Fruit fly (Drosophila melanogaster) whole organism, prepupa: ENCODE results near the gene CG32806.
A peak's percentile ranks its signal among the peaks of the same experiment; 100 is the strongest.

Source experiments
- Blimp-1 ChIP-seq: fragments of 200-800 bp; sonication (Bioruptor generic); optimal IDR thresholded peaks from 3 replicates; lab custom pipeline; 2017; ENCODE audit warnings: missing biosample characterization, missing genetic modification characterization, mild to moderate bottlenecking, moderate library complexity, missing genetic modification reagents
- CG10631 ChIP-seq: fragments of 200-800 bp; sonication (Bioruptor generic); optimal IDR thresholded peaks from 2 replicates; lab custom pipeline; 2016; ENCODE audit warnings: missing biosample characterization, missing genetic modification characterization
- CG16779 ChIP-seq: fragments of 200-800 bp; sonication (Bioruptor generic); optimal IDR thresholded peaks from 3 replicates; lab custom pipeline; 2017; ENCODE audit warnings: missing biosample characterization, mild to moderate bottlenecking, missing genetic modification characterization
- CG31627 ChIP-seq: fragments of 200-800 bp; sonication (Bioruptor generic); optimal IDR thresholded peaks from 3 replicates; lab custom pipeline; 2016; ENCODE audit warnings: missing biosample characterization, missing genetic modification characterization
- CG7368 ChIP-seq: fragments of 200-800 bp; sonication (Bioruptor generic); optimal IDR thresholded peaks from 3 replicates; lab custom pipeline; 2016; ENCODE audit warnings: missing biosample characterization, missing genetic modification characterization
- CG8119 ChIP-seq: fragments of 200-800 bp; sonication (Bioruptor generic); IDR thresholded peaks from 3 replicates; pipeline ENCODE4 v1.3.6; 2022; ENCODE audit warnings: missing biosample characterization, missing genetic modification characterization
- CG8632 ChIP-seq: fragments of 200-800 bp; sonication (Bioruptor generic); optimal IDR thresholded peaks from 3 replicates; lab custom pipeline; 2016; ENCODE audit warnings: missing biosample characterization, missing genetic modification characterization
- CG9139 ChIP-seq: fragments of 200-800 bp; sonication (Bioruptor generic); optimal IDR thresholded peaks from 3 replicates; lab custom pipeline; 2017; ENCODE audit warnings: missing biosample characterization, mild to moderate bottlenecking, missing genetic modification characterization
- Eip78C ChIP-seq: fragments of 200-800 bp; sonication (Bioruptor generic); peaks from one replicate; lab custom pipeline; 2016; ENCODE audit warnings: missing biosample characterization, missing genetic modification characterization
- Eip93F ChIP-seq: fragments of 200-800 bp; sonication (Bioruptor generic); optimal IDR thresholded peaks from 2 replicates; lab custom pipeline; 2016; ENCODE audit warnings: missing biosample characterization, mild to moderate bottlenecking, missing genetic modification characterization
- Ets21C ChIP-seq: fragments of 200-800 bp; sonication (Bioruptor generic); optimal IDR thresholded peaks from 3 replicates; lab custom pipeline; 2016; ENCODE audit warnings: missing biosample characterization, missing genetic modification characterization
- Hr38 ChIP-seq: sonication (Bioruptor generic); optimal IDR thresholded peaks from 2 replicates; lab custom pipeline; 2016; ENCODE audit warnings: missing biosample characterization, missing genetic modification characterization
- Hr4 ChIP-seq: fragments of 200-800 bp; sonication (Bioruptor generic); optimal IDR thresholded peaks from 3 replicates; lab custom pipeline; 2016; ENCODE audit warnings: missing biosample characterization, missing genetic modification characterization
- Lpt ChIP-seq: fragments of 200-800 bp; sonication (Bioruptor generic); optimal IDR thresholded peaks from 3 replicates; lab custom pipeline; 2016; ENCODE audit warnings: missing biosample characterization, missing genetic modification characterization
- Smox ChIP-seq: fragments of 200-800 bp; sonication (Bioruptor generic); optimal IDR thresholded peaks from 3 replicates; lab custom pipeline; 2016; ENCODE audit warnings: missing biosample characterization, missing genetic modification characterization
- Sox102F ChIP-seq: fragments of 200-800 bp; sonication (Bioruptor generic); optimal IDR thresholded peaks from 2 replicates; lab custom pipeline; 2016; ENCODE audit warnings: missing biosample characterization, mild to moderate bottlenecking, missing genetic modification characterization
- Sox14 ChIP-seq: fragments of 200-800 bp; sonication (Bioruptor generic); optimal IDR thresholded peaks from 3 replicates; lab custom pipeline; 2016; ENCODE audit warnings: missing biosample characterization, missing genetic modification characterization
- cyc ChIP-seq: fragments of 200-800 bp; sonication (Bioruptor generic); optimal IDR thresholded peaks from 3 replicates; lab custom pipeline; 2016; ENCODE audit warnings: missing biosample characterization, missing genetic modification characterization
- dac ChIP-seq: fragments of 200-800 bp; sonication (Bioruptor generic); optimal IDR thresholded peaks from 2 replicates; lab custom pipeline; 2017; ENCODE audit warnings: missing biosample characterization, mild to moderate bottlenecking, missing genetic modification characterization
- eg ChIP-seq: fragments of 200-800 bp; sonication (Bioruptor generic); IDR thresholded peaks from 3 replicates; pipeline ENCODE4 v1.3.6; 2022; ENCODE audit warnings: missing biosample characterization, missing genetic modification characterization
- fd59A ChIP-seq: fragments of 200-800 bp; sonication (Bioruptor generic); optimal IDR thresholded peaks from 2 replicates; lab custom pipeline; 2017; ENCODE audit warnings: missing biosample characterization, mild to moderate bottlenecking, missing genetic modification characterization, missing genetic modification reagents
- fd85E ChIP-seq: fragments of 200-800 bp; sonication (Bioruptor generic); optimal IDR thresholded peaks from 3 replicates; lab custom pipeline; 2016; ENCODE audit warnings: missing biosample characterization, missing genetic modification characterization
- net ChIP-seq: fragments of 200-800 bp; sonication (Bioruptor generic); optimal IDR thresholded peaks from 3 replicates; lab custom pipeline; 2016; ENCODE audit warnings: missing biosample characterization, missing genetic modification characterization
- salr ChIP-seq, 2 experiments: fragments of 200-800 bp; sonication (Bioruptor generic); optimal IDR thresholded peaks; 3 replicates each; lab custom pipeline; 2016 to 2018; ENCODE audit warnings: missing biosample characterization in 2 of 2, missing genetic modification characterization in 2 of 2, mild to moderate bottlenecking in 1 of 2
- svp ChIP-seq: fragments of 200-800 bp; sonication (Bioruptor generic); peaks from one replicate; lab custom pipeline; 2016; ENCODE audit warnings: missing biosample characterization, missing genetic modification characterization
- topi ChIP-seq: fragments of 200-800 bp; sonication (Bioruptor generic); optimal IDR thresholded peaks from 3 replicates; lab custom pipeline; 2016; ENCODE audit warnings: missing biosample characterization, missing genetic modification characterization
- vri ChIP-seq: fragments of 200-800 bp; sonication (Bioruptor generic); optimal IDR thresholded peaks from 3 replicates; lab custom pipeline; 2016; ENCODE audit warnings: missing biosample characterization, mild to moderate bottlenecking, missing genetic modification characterization

The CG32806 gene

DNA sequence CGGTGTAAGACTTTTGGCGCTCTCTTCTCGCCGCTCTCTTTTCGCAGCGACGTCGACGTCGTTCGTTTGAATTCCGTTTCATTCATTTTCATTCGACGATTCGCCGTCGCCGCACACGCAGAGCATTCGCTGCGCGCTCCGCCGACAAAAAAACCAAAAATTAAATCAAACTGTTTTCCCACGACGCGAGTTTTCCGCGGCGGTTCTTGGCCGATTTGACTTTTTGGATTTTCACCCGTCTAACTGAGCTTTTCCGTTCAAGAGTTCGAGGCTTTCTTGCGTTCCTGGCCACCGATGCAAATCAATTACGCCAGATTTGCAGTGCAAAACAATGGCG, 41.8 kb downstream of the CG32806 start:
- TF ChIP-seq Eip78C (GFP tag; lab: Kevin White, UChicago) (no peak), Hr38 (GFP tag; lab: Kevin White, UChicago) (no peak), Sox102F (no peak), CG31627 (no peak), CG10631 (GFP tag; lab: Kevin White, UChicago) (no peak), Eip93F (no peak), CG9139 (GFP tag; lab: Kevin White, UChicago) (no peak), cyc (GFP tag; lab: Kevin White, UChicago) (no peak), Sox14 (GFP tag; lab: Kevin White, UChicago) (no peak), CG8632 (GFP tag; lab: Kevin White, UChicago) (no peak), Lpt (GFP tag; lab: Kevin White, UChicago) (no peak), net (GFP tag; lab: Kevin White, UChicago) (no peak), Smox (GFP tag; lab: Kevin White, UChicago) (no peak), CG8119 (GFP tag; lab: Robert Waterston, UW) (no peak), fd59A (GFP tag; lab: Kevin White, UChicago) (no peak), dac (no peak)

DNA sequence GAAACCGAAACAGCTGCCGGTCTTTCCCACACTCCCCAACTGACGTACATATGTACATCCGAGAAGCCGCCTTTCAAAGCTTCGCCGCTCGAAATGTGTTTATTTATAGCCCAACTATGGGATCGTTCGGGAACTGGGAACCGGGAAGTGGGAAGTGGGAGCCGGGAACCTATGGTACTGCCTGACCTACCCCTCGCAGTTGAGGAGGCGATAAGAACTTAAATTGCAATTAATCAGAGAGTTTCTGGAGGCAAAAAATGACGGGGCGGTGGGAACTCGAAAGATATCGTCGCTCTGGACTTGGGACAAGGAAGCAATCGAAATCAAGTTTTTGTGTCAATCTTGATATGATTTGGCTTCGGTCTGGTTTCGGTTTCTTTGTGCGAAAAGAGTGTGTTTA, 43.3 kb downstream of the CG32806 start:
- TF ChIP-seq salr (GFP tag; optimal IDR thresholded peaks at IDR 0.05; lab: Kevin White, UChicago) (no peak), Hr4 (no peak), Eip78C (GFP tag; lab: Kevin White, UChicago) (peak; percentile 55), eg (GFP tag; lab: Robert Waterston, UW) (0 out of 3 replicates have a peak, but pooled peaks have one; percentile 10), topi (GFP tag; lab: Kevin White, UChicago) (no peak), CG7368 (GFP tag; lab: Kevin White, UChicago) (no peak), vri (GFP tag; lab: Kevin White, UChicago) (peak; percentile 4), fd85E (no peak), CG16779 (tag; lab: Kevin White, UChicago) (no peak), Ets21C (GFP tag; lab: Kevin White, UChicago) (no peak), svp (peak; percentile 81)

DNA sequence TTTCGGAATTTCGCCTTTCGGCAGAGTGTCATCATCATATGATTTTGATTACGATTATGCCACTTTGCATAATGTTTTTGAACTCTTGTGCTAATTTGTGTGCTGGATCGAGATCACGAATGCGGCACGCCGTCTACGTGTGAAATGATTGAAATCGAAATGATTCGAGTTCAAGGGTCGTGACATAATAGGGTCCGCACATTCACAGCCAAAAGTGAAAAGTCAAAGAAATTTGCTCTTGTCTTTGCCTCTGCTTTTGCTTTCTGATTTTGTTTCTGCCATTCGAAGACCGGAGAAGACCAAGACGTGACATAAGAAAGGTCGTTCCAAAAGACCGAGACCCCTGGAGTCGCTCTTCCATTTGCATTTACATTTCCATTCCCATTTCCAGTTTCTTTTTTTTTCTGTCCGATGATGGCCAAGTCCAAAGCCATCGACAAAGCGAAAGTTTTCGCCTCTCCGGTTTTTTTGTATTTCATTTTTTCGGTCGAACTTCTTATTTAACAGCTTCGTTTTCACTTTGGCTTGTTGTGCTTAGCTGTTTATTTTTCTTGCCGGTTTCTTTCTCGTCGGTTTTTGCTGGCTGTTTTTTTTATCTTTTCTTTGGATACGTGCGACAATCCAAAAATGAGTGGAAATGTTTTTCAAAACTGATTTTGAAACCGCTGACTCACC, 45.5 kb downstream of the CG32806 start:
- TF ChIP-seq CG31627 (no peak), svp (peak; percentile 4), Blimp-1 (GFP tag; lab: Kevin White, UChicago) (peak; percentile 71)
